Worm (Caenorhabditis elegans) whole organism, mixed stage, embryonic: ENCODE data around the gene npr-1.

ENCODE experiments used
- elt-3 ChIP-seq: fragments of 150-350 bp; optimal IDR thresholded peaks from 2 replicates; lab custom pipeline; 2014; ENCODE audit warnings: missing biosample characterization, missing genetic modification characterization
- lsy-2 ChIP-seq: fragments of 150-350 bp; optimal IDR thresholded peaks from 2 replicates; lab custom pipeline; 2014; ENCODE audit warnings: missing biosample characterization, missing genetic modification characterization
- mab-5 ChIP-seq: fragments of 150-350 bp; optimal IDR thresholded peaks from 2 replicates; lab custom pipeline; 2014; ENCODE audit warnings: missing biosample characterization, missing genetic modification characterization
- nhr-12 ChIP-seq: fragments of 150-350 bp; optimal IDR thresholded peaks from 2 replicates; lab custom pipeline; 2014; ENCODE audit warnings: missing biosample characterization, missing genetic modification characterization
- pha-4 ChIP-seq: fragments of 150-350 bp; optimal IDR thresholded peaks from 2 replicates; lab custom pipeline; 2018; ENCODE audit warnings: missing biosample characterization, missing genetic modification reagents, missing genetic modification characterization
- snpc-4 ChIP-seq: fragments of 150-350 bp; optimal IDR thresholded peaks from 2 replicates; lab custom pipeline; 2014; ENCODE audit warnings: missing biosample characterization, missing genetic modification characterization
- unc-62 ChIP-seq: fragments of 150-350 bp; optimal IDR thresholded peaks from 2 replicates; lab custom pipeline; 2014; ENCODE audit warnings: missing biosample characterization, missing genetic modification reagents, missing genetic modification characterization

DNA sequence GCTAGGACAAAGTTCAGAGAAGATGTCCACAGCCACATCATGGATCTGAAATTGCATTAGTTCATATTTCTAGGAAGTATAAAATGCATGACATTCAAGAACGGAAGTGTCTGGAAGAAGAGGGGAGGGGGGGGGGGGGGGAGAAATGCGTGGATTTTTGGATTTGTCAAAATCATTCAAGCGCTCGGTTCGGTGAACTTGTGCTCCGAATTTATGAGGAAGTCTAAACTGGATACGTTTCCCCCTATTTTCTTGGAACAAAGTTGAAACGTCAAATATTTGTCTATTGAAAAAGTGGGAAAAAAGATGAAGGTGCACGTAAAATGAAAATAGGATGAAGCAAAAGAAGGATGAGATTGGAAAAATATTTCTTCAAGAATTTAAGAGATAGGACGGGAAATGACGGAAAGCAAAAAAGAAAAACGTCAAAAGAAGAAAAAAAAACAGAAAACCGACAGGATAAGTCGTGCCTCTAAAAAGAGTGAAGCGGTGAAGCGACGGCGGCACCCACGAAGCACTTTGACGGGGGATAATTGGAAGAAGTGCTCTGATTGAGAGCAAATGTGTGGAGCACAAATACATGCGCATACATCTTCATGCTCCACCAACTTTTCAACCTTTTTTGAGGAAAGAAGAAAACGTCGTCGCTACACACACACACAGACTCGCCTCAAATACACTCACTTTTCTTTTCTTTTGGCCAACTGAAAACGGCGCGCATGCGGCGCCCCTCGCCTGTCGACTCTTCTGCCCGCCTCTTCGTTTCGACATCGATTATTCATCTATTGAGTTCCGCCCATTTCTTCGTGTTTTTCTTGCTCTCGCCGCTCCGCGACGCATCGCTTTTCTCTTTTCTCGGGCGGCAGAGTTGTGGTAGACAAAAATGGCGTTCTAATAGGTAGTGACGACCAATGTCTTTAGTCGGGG is 48.9 kb downstream of the npr-1 start, which contains the start of gene F55D10.4:
- TF ChIP-seq nhr-12 (tag; lab: Kevin White, UChicago): no peak
- TF ChIP-seq elt-3 (tag; lab: Kevin White, UChicago): no peak
- TF ChIP-seq lsy-2 (tag; lab: Kevin White, UChicago): no peak
- no peak for TF ChIP-seq unc-62 (GFP tag; lab: Kevin White, UChicago)
- no peak for TF ChIP-seq mab-5
- TF ChIP-seq pha-4: no peak
- no peak for TF ChIP-seq snpc-4
